Worm (Caenorhabditis elegans) whole organism, late embryonic: ENCODE measurements around the gene sad-1.
A peak's percentile ranks its signal among the peaks of the same experiment; 100 is the strongest.

Experiments
- C08G9.2 ChIP-seq: sonication (generic microtip); optimal IDR thresholded peaks from 2 replicates; lab custom pipeline; 2016; ENCODE audit warnings: mild to moderate bottlenecking, missing genetic modification characterization, moderate library complexity, missing compliant biosample characterization
- C38D4.7 ChIP-seq: fragments of 200-800 bp; sonication (Bioruptor generic); optimal IDR thresholded peaks from 2 replicates; lab custom pipeline; 2018; ENCODE audit warnings: mild to moderate bottlenecking, missing genetic modification characterization, moderate library complexity, missing compliant biosample characterization
- F13H6.1 ChIP-seq: sonication (generic microtip); optimal IDR thresholded peaks from 2 replicates; lab custom pipeline; 2016; ENCODE audit warnings: missing genetic modification characterization, missing compliant biosample characterization
- K02D7.2 ChIP-seq: sonication (generic microtip); optimal IDR thresholded peaks from 2 replicates; lab custom pipeline; 2017; ENCODE audit warnings: mild to moderate bottlenecking, missing genetic modification characterization, missing compliant biosample characterization
- T23F11.4 ChIP-seq: fragments of 200-800 bp; sonication (Bioruptor generic); optimal IDR thresholded peaks from 2 replicates; lab custom pipeline; 2018; ENCODE audit warnings: mild to moderate bottlenecking, missing genetic modification characterization, missing compliant biosample characterization
- Y22D7AL.16 ChIP-seq: sonication (generic microtip); optimal IDR thresholded peaks from 2 replicates; lab custom pipeline; 2016; ENCODE audit warnings: missing genetic modification characterization, missing compliant biosample characterization
- ahr-1 ChIP-seq: sonication (generic microtip); optimal IDR thresholded peaks from 2 replicates; lab custom pipeline; 2016; ENCODE audit warnings: missing genetic modification characterization, missing compliant biosample characterization
- ama-1 ChIP-seq: fragments of 150-350 bp; optimal IDR thresholded peaks from 2 replicates; lab custom pipeline; 2014
- ceh-14 ChIP-seq: sonication (generic microtip); optimal IDR thresholded peaks from 2 replicates; lab custom pipeline; 2016; ENCODE audit warnings: missing genotype, missing genetic modification characterization, missing compliant biosample characterization
- ceh-18 ChIP-seq: sonication (generic microtip); optimal IDR thresholded peaks from 2 replicates; lab custom pipeline; 2016; ENCODE audit warnings: missing genetic modification characterization, missing compliant biosample characterization
- ceh-2 ChIP-seq: sonication (generic microtip); optimal IDR thresholded peaks from 2 replicates; lab custom pipeline; 2016; ENCODE audit warnings: missing genotype, missing genetic modification characterization, missing compliant biosample characterization
- ceh-24 ChIP-seq: sonication (generic microtip); optimal IDR thresholded peaks from 2 replicates; lab custom pipeline; 2016; ENCODE audit warnings: mild to moderate bottlenecking, missing genetic modification characterization, missing compliant biosample characterization
- ceh-31 ChIP-seq: sonication (generic microtip); optimal IDR thresholded peaks from 2 replicates; lab custom pipeline; 2016; ENCODE audit warnings: missing genetic modification characterization, missing compliant biosample characterization
- ceh-34 ChIP-seq: sonication (generic microtip); optimal IDR thresholded peaks from 2 replicates; lab custom pipeline; 2016; ENCODE audit warnings: mild to moderate bottlenecking, missing genetic modification characterization, missing compliant biosample characterization
- ceh-45 ChIP-seq: fragments of 200-800 bp; sonication (Bioruptor generic); IDR thresholded peaks from 2 replicates; pipeline ENCODE4 v1.3.6; 2022; ENCODE audit warnings: missing genetic modification reagents, missing genetic modification characterization, missing compliant biosample characterization
- ceh-48 ChIP-seq: sonication (generic microtip); optimal IDR thresholded peaks from 2 replicates; lab custom pipeline; 2016; ENCODE audit warnings: missing genetic modification characterization, inconsistent platforms, missing compliant biosample characterization
- che-1 ChIP-seq: sonication (generic microtip); optimal IDR thresholded peaks from 2 replicates; lab custom pipeline; 2016; ENCODE audit warnings: mild to moderate bottlenecking, missing genetic modification characterization, missing compliant biosample characterization
- dmd-4 ChIP-seq: sonication (generic microtip); optimal IDR thresholded peaks from 2 replicates; lab custom pipeline; 2016; ENCODE audit warnings: borderline replicate concordance, missing genetic modification characterization, missing compliant biosample characterization
- dve-1 ChIP-seq: sonication (generic microtip); optimal IDR thresholded peaks from 2 replicates; lab custom pipeline; 2017; ENCODE audit warnings: antibody characterized with exemption, mild to moderate bottlenecking, missing genetic modification characterization, missing compliant biosample characterization
- elt-2 ChIP-seq: sonication (generic microtip); optimal IDR thresholded peaks from 2 replicates; lab custom pipeline; 2016; ENCODE audit warnings: missing genetic modification reagents, missing genetic modification characterization, missing compliant biosample characterization
- ets-4 ChIP-seq: sonication (generic microtip); optimal IDR thresholded peaks from 2 replicates; lab custom pipeline; 2016; ENCODE audit warnings: missing genetic modification characterization, missing compliant biosample characterization
- eyg-1 ChIP-seq: sonication (generic microtip); optimal IDR thresholded peaks from 2 replicates; lab custom pipeline; 2016; ENCODE audit warnings: missing genotype, missing genetic modification characterization, missing compliant biosample characterization
- fax-1 ChIP-seq: sonication (generic microtip); optimal IDR thresholded peaks from 2 replicates; lab custom pipeline; 2016; ENCODE audit warnings: missing genotype, missing genetic modification characterization, missing compliant biosample characterization
- gmeb-2 ChIP-seq: sonication (generic microtip); optimal IDR thresholded peaks from 2 replicates; lab custom pipeline; 2016; ENCODE audit warnings: missing genetic modification characterization, inconsistent platforms, missing compliant biosample characterization
- hlh-13 ChIP-seq: fragments of 200-800 bp; sonication (Bioruptor generic); optimal IDR thresholded peaks from 2 replicates; lab custom pipeline; 2018; ENCODE audit warnings: mild to moderate bottlenecking, missing genetic modification characterization, missing compliant biosample characterization
- hlh-15 ChIP-seq: sonication (generic microtip); optimal IDR thresholded peaks from 2 replicates; lab custom pipeline; 2016; ENCODE audit warnings: missing genetic modification characterization, missing compliant biosample characterization
- hlh-30 ChIP-seq: sonication (generic microtip); optimal IDR thresholded peaks from 2 replicates; lab custom pipeline; 2017; ENCODE audit warnings: antibody characterized with exemption, missing genetic modification characterization, missing compliant biosample characterization; ENCODE audit not compliant: insufficient read depth
- hlh-8 ChIP-seq: sonication (generic microtip); optimal IDR thresholded peaks from 2 replicates; lab custom pipeline; 2016; ENCODE audit warnings: missing genotype, missing genetic modification characterization, missing compliant biosample characterization
- lin-11 ChIP-seq: fragments of 200-800 bp; sonication (Bioruptor generic); optimal IDR thresholded peaks from 2 replicates; lab custom pipeline; 2018; ENCODE audit warnings: mild to moderate bottlenecking, missing genetic modification characterization, missing compliant biosample characterization
- mec-3 ChIP-seq: sonication (generic microtip); optimal IDR thresholded peaks from 2 replicates; lab custom pipeline; 2016; ENCODE audit warnings: borderline replicate concordance, missing genetic modification characterization, missing compliant biosample characterization
- nfya-1 ChIP-seq: sonication (generic microtip); optimal IDR thresholded peaks from 2 replicates; lab custom pipeline; 2017; ENCODE audit warnings: missing genetic modification characterization, mild to moderate bottlenecking, missing compliant biosample characterization, antibody characterized with exemption, moderate library complexity
- npax-4 ChIP-seq: sonication (generic microtip); optimal IDR thresholded peaks from 2 replicates; lab custom pipeline; 2016; ENCODE audit warnings: missing genetic modification characterization, missing compliant biosample characterization
- pat-9 ChIP-seq: fragments of 200-800 bp; sonication (Bioruptor generic); optimal IDR thresholded peaks from 2 replicates; lab custom pipeline; 2018; ENCODE audit warnings: mild to moderate bottlenecking, missing genetic modification characterization, moderate library complexity, missing compliant biosample characterization
- pha-2 ChIP-seq: sonication (generic microtip); optimal IDR thresholded peaks from 2 replicates; lab custom pipeline; 2017; ENCODE audit warnings: mild to moderate bottlenecking, missing genetic modification characterization, missing compliant biosample characterization
- pqm-1 ChIP-seq: sonication (generic microtip); optimal IDR thresholded peaks from 2 replicates; lab custom pipeline; 2016; ENCODE audit warnings: missing genetic modification characterization, missing compliant biosample characterization
- pros-1 ChIP-seq: fragments of 150-350 bp; optimal IDR thresholded peaks from 2 replicates; lab custom pipeline; 2014; ENCODE audit warnings: missing biosample characterization, missing genetic modification reagents, missing genetic modification characterization
- ref-2 ChIP-seq: sonication (generic microtip); optimal IDR thresholded peaks from 2 replicates; lab custom pipeline; 2016; ENCODE audit warnings: missing genetic modification characterization, missing compliant biosample characterization
- rnt-1 ChIP-seq: sonication (generic microtip); optimal IDR thresholded peaks from 2 replicates; lab custom pipeline; 2016; ENCODE audit warnings: missing genetic modification characterization, missing compliant biosample characterization
- sdc-2 ChIP-seq: sonication (generic microtip); optimal IDR thresholded peaks from 2 replicates; lab custom pipeline; 2016; ENCODE audit warnings: missing genotype, missing genetic modification characterization, missing compliant biosample characterization
- sox-2 ChIP-seq: fragments of 200-800 bp; sonication (Bioruptor generic); IDR thresholded peaks from 2 replicates; pipeline ENCODE4 v1.3.6; 2022; ENCODE audit warnings: missing genetic modification reagents, missing genetic modification characterization, missing compliant biosample characterization
- sox-4 ChIP-seq: sonication (generic microtip); optimal IDR thresholded peaks from 2 replicates; lab custom pipeline; 2017; ENCODE audit warnings: mild to moderate bottlenecking, missing genetic modification characterization, inconsistent platforms, missing compliant biosample characterization
- syd-9 ChIP-seq: sonication (generic microtip); optimal IDR thresholded peaks from 2 replicates; lab custom pipeline; 2016; ENCODE audit warnings: mild to moderate bottlenecking, missing genetic modification characterization, moderate library complexity, missing compliant biosample characterization
- tbx-2 ChIP-seq: sonication (generic microtip); optimal IDR thresholded peaks from 2 replicates; lab custom pipeline; 2016; ENCODE audit warnings: missing genetic modification characterization, missing compliant biosample characterization
- ttx-3 ChIP-seq: sonication (generic microtip); optimal IDR thresholded peaks from 2 replicates; lab custom pipeline; 2016; ENCODE audit warnings: missing genetic modification reagents, missing genetic modification characterization, missing compliant biosample characterization
- unc-3 ChIP-seq, 2 experiments: fragments of 200-800 bp in 1 of 2; sonication (Bioruptor generic) in 1 of 2; sonication (generic microtip) in 1 of 2; conservative IDR thresholded peaks in 1 of 2; optimal IDR thresholded peaks in 1 of 2; 2 replicates each; pipeline versions ENCODE4 v1.3.6 to Lab custom; 2016 to 2022; ENCODE audit warnings: missing compliant biosample characterization in 2 of 2, missing genetic modification characterization in 2 of 2, missing genetic modification reagents in 1 of 2
- unc-42 ChIP-seq: sonication (generic microtip); optimal IDR thresholded peaks from 2 replicates; lab custom pipeline; 2016; ENCODE audit warnings: missing genotype, missing genetic modification characterization, missing compliant biosample characterization
- unc-86 ChIP-seq: sonication (generic microtip); optimal IDR thresholded peaks from 2 replicates; lab custom pipeline; 2016; ENCODE audit warnings: missing genetic modification characterization, missing compliant biosample characterization

Gene sad-1

ce11 chrX:13456442-13456841 is 44.0 kb downstream of the sad-1 start, which contains the start of gene flr-1:
Gene flr-1 (minus strand): TSS chrX:13456542.
- TF ChIP-seq ama-1 (lab: Kevin White, UChicago), result no peak
- TF ChIP-seq, all 69 proteins: peak for 0

- TF ChIP-seq eyg-1 (tag; lab: Kevin White, UChicago) (no peak), ttx-3 (tag; lab: Kevin White, UChicago) (no peak), dve-1 (no peak), hlh-30 (tag; lab: Kevin White, UChicago) (no peak)
Measured at ce11 chrX:13451578-13451977, 48.9 kb downstream of the sad-1 start, which contains the start of gene F02D10.6. Gene F02D10.6 (minus strand): TSS chrX:13451678.

ce11 chrX:13448665-13449099 is 51.8 kb downstream of the sad-1 start:
- TF ChIP-seq ceh-31 (tag; lab: Kevin White, UChicago) (peak; percentile 35), ahr-1 (tag; lab: Kevin White, UChicago) (peak; percentile 43), rnt-1 (tag; lab: Kevin White, UChicago) (peak; percentile 53), npax-4 (peak; percentile 47), ceh-48 (tag; lab: Kevin White, UChicago) (peak; percentile 41), ceh-14 (tag; lab: Kevin White, UChicago) (peak; percentile 54), K02D7.2 (tag; lab: Kevin White, UChicago) (peak; percentile 54), hlh-8 (tag; lab: Kevin White, UChicago) (peak; percentile 0), pha-2 (tag; lab: Kevin White, UChicago) (peak; percentile 75), mec-3 (tag; lab: Kevin White, UChicago) (peak; percentile 26), unc-3 (GFP tag; conservative IDR thresholded peaks at IDR 0.05; lab: Robert Waterston, UW) (peak; percentile 62; the same call in 1 of the 2 replicates), unc-3 (tag; optimal IDR thresholded peaks at IDR 0.05; lab: Kevin White, UChicago) (peak; percentile 41), C38D4.7 (GFP tag; lab: Kevin White, UChicago) (peak; percentile 47), syd-9 (tag; lab: Kevin White, UChicago) (peak; percentile 56), ceh-24 (tag; lab: Kevin White, UChicago) (peak; percentile 45), pqm-1 (peak; percentile 56), ttx-3 (tag; lab: Kevin White, UChicago) (peak; percentile 63), fax-1 (peak; percentile 45), pros-1 (peak; percentile 2), ceh-18 (tag; lab: Kevin White, UChicago) (peak; percentile 66), hlh-13 (peak; percentile 47), C08G9.2 (tag; lab: Kevin White, UChicago) (peak; percentile 74), T23F11.4 (GFP tag; lab: Kevin White, UChicago) (peak; percentile 45), nfya-1 (tag; lab: Kevin White, UChicago) (peak; percentile 28), tbx-2 (tag; lab: Kevin White, UChicago) (peak; percentile 63), lin-11 (peak; percentile 35), sox-4 (tag; lab: Kevin White, UChicago) (peak; percentile 72), sox-2 (0 out of 2 replicates have a peak, but pooled peaks have one; percentile 8), ceh-45 (GFP tag; lab: Robert Waterston, UW) (peak; percentile 70), F13H6.1 (tag; lab: Kevin White, UChicago) (peak; percentile 57), ceh-2 (tag; lab: Kevin White, UChicago) (peak; percentile 33), unc-86 (tag; lab: Kevin White, UChicago) (peak; percentile 64), dmd-4 (tag; lab: Kevin White, UChicago) (peak; percentile 60), hlh-15 (tag; lab: Kevin White, UChicago) (peak; percentile 7), unc-42 (tag; lab: Kevin White, UChicago) (peak; percentile 46), che-1 (tag; lab: Kevin White, UChicago) (peak; percentile 72), dve-1 (peak; percentile 64), pat-9 (peak; percentile 70), ets-4 (tag; lab: Kevin White, UChicago) (peak; percentile 34), ref-2 (tag; lab: Kevin White, UChicago) (peak; percentile 26), ceh-34 (tag; lab: Kevin White, UChicago) (peak; percentile 28), elt-2 (tag; lab: Kevin White, UChicago) (peak; percentile 66), hlh-30 (tag; lab: Kevin White, UChicago) (peak; percentile 58), gmeb-2 (tag; lab: Kevin White, UChicago) (peak; percentile 73), Y22D7AL.16 (peak; percentile 13), sdc-2 (tag; lab: Kevin White, UChicago) (peak; percentile 92)
